Fruit fly (Drosophila melanogaster): Measurements from ENCODE around the gene CG33290.

Gene CG33290

DNA sequence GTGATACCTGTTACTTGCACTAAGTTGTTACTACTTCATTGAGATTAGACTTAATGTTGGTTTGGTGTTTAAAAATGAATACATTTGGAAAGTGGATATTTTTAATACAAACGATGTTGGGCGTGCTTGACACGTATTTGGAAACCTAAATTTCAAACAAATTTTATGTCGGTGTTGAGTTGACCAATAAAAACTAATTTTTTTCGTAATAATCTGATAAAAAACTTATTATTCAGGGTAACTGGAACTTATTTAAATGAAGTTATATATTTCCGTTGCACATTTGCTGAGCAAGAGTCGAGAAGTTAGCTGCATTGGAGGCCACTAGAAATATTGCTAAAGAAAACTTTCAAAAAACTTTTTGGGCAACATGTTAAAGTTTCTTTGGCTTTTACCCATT lies at the start of gene CG33290:
Gene CG33290, plus strand, starts transcription at position 301 of the 400 bp plus-strand sequence.
- TF ChIP-seq Hr96 (GFP tag; optimal IDR thresholded peaks at IDR 0.05) (no peak), bab1 (GFP tag; optimal IDR thresholded peaks at IDR 0.05) (no peak), pad (GFP tag; optimal IDR thresholded peaks at IDR 0.05) (no peak), Clk (GFP tag; optimal IDR thresholded peaks at IDR 0.05) (no peak), kay (GFP tag; ENCODE audit: borderline replicate concordance) (peak; percentile 39), CG33017 (tag; optimal IDR thresholded peaks at IDR 0.05) (no peak), CG1620 (GFP tag; optimal IDR thresholded peaks at IDR 0.05) (no peak)

DNA sequence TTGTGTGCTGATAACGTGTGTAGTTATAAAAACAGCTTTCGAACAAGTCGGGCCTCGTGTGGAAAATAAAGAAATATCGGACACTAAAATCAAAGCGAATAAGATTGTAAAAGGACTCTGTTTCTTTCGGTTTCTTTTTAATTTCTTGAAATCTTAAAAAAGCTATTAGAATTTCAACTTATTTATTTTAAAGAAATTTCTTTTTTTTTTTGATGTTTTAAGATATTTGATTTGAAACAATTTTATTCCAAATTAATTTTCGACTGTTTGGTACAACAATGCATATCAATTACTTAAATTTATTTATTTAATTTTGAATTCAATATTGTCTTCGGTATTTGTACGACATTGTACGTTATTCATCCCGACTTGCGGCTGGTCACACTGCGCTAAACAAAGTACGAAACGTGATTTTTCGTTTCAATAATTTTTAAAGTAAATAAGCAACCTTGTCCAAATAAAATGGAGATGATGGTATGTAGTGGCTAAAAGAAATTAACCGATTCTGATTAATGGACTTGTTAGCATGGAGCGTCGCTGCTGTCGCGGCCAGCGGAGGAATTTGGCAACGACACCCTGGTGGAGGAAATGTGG lies 49.3 kb upstream of the CG33290 start, which contains the start of the genes CG7202 and CG7519:
Gene CG7202, minus strand, starts transcription at position 51 of the 594 bp plus-strand sequence.
Gene CG7519, plus strand, starts transcription at position 361 of the 594 bp plus-strand sequence.
- TF ChIP-seq CG7101 (tag; optimal IDR thresholded peaks at IDR 0.05), result no peak
- TF ChIP-seq bab1 (GFP tag; optimal IDR thresholded peaks at IDR 0.05), result peak; percentile 8
- TF ChIP-seq Hr96 (GFP tag; optimal IDR thresholded peaks at IDR 0.05), result no peak
- no peak for TF ChIP-seq CG1620 (GFP tag; optimal IDR thresholded peaks at IDR 0.05)
- TF ChIP-seq CG33017 (tag; optimal IDR thresholded peaks at IDR 0.05), result no peak
- peak; percentile 49 for TF ChIP-seq Mnt (GFP tag; optimal IDR thresholded peaks at IDR 0.05)
- TF ChIP-seq toe (GFP tag; optimal IDR thresholded peaks at IDR 0.05), result no peak

DNA sequence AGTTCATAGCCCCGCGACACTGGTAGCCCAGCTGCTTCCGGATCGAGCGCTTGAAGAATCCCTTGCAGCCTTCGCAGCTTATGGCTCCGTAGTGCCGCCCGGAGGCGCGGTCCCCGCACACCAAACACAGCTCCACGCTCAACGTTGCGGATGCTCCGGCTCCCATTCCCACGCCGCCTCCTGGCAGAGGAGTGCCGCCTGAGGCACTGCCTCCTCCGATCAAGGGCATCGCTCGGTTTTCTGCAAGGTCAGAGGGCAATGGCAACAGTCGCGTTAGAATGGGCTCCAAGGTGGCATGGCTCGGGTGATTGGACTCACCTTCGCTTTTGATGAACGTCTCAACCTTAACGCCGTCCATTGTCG lies 45.7 kb upstream of the CG33290 start:
- TF ChIP-seq Crg-1 (GFP tag; optimal IDR thresholded peaks at IDR 0.05) (no peak), CG12768 (GFP tag; optimal IDR thresholded peaks at IDR 0.05) (no peak), CG5204 (GFP tag; optimal IDR thresholded peaks at IDR 0.05) (no peak), cnc (optimal IDR thresholded peaks at IDR 0.05) (no peak), CG11617 (GFP tag; optimal IDR thresholded peaks at IDR 0.05) (no peak), toe (GFP tag; optimal IDR thresholded peaks at IDR 0.05) (no peak), CG7045 (GFP tag; optimal IDR thresholded peaks at IDR 0.05) (no peak), cic (GFP tag; optimal IDR thresholded peaks at IDR 0.05) (no peak)

DNA sequence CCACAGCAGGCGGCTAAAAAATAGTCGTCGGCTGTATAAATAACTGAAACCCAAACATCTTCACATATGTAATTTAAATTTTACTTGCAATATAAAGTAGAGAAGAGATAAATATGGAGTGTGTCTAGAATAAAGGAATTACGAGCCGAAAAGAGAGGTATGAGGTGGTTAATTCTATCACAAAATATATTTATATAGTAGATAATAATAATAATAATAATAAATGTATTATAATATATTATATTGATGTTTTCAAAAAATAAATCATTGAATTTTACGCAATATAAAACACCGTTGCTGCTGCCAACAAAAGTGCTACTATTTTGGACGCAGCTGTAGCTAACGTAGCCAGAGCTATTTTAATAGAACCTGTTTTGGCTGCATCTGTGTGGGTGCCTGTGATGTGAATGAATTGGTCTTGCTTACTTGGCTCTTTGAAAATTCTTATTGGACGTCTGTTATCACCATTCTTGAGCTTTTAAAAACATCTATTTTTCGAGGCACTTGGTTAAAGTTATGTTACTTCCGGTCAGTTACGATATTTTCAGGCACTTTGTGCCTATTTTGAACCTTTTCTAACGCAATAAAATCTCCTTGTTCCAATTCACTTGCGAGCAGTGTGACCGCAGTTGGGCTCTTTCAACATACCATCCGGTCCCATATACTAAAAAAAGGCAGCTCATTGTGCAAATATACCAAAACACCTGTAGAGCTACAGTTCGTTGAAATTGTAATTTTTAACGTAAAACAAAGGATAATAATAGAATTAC lies 45.1 kb upstream of the CG33290 start, which contains the start of gene Hr78:
Gene Hr78, minus strand, starts transcription at position 630 of the 770 bp plus-strand sequence.
- no peak for TF ChIP-seq Crg-1 (GFP tag; optimal IDR thresholded peaks at IDR 0.05)
- TF ChIP-seq bab1 (GFP tag; optimal IDR thresholded peaks at IDR 0.05), result peak; percentile 38
- TF ChIP-seq CG14711 (tag; optimal IDR thresholded peaks at IDR 0.05), result peak; percentile 64
- TF ChIP-seq CG33017 (tag; optimal IDR thresholded peaks at IDR 0.05), result peak; percentile 68
- peak; percentile 48 for TF ChIP-seq CG12768 (GFP tag; optimal IDR thresholded peaks at IDR 0.05)
- peak; percentile 20 for TF ChIP-seq Mnt (GFP tag; optimal IDR thresholded peaks at IDR 0.05)
- TF ChIP-seq CG11617 (GFP tag; optimal IDR thresholded peaks at IDR 0.05), result peak; percentile 67
- peak; percentile 61 for TF ChIP-seq CG7101 (tag; optimal IDR thresholded peaks at IDR 0.05)
- peak; percentile 59 for TF ChIP-seq tj (GFP tag; optimal IDR thresholded peaks at IDR 0.05)
- TF ChIP-seq ovo (GFP tag; optimal IDR thresholded peaks at IDR 0.05), result no peak
- peak; percentile 74 for TF ChIP-seq cic (GFP tag; optimal IDR thresholded peaks at IDR 0.05)
- no peak for TF ChIP-seq CG1620 (GFP tag; optimal IDR thresholded peaks at IDR 0.05)
- TF ChIP-seq CG7045 (GFP tag; optimal IDR thresholded peaks at IDR 0.05), result peak; percentile 58

DNA sequence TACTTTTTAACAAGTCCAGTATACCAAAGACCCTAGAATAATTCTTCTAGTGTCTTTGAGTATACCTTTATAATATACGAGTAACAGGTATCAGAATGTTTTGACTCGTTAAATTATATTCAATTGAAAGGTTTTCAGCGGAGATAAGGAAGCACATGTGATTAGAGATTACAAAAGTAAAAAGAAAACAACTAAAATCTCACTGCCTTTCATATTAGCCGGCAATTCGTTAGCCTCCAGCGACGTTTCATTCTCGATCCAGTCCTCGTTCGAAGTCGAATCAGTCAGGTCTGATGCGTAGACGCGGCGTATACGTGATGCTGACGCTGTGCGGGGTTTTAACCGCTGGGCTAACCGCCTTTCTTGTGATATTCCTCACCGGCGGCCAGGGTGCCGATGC lies 41.0 kb upstream of the CG33290 start, which contains the start of gene Est-Q:
Gene Est-Q, plus strand, starts transcription at position 250 of the 400 bp plus-strand sequence.
- TF ChIP-seq CG12768 (GFP tag; optimal IDR thresholded peaks at IDR 0.05) (peak; percentile 22), Mnt (GFP tag; optimal IDR thresholded peaks at IDR 0.05) (peak; percentile 87), Crg-1 (GFP tag; optimal IDR thresholded peaks at IDR 0.05) (no peak), cic (GFP tag; optimal IDR thresholded peaks at IDR 0.05) (peak; percentile 96), ovo (GFP tag; optimal IDR thresholded peaks at IDR 0.05) (no peak)

DNA sequence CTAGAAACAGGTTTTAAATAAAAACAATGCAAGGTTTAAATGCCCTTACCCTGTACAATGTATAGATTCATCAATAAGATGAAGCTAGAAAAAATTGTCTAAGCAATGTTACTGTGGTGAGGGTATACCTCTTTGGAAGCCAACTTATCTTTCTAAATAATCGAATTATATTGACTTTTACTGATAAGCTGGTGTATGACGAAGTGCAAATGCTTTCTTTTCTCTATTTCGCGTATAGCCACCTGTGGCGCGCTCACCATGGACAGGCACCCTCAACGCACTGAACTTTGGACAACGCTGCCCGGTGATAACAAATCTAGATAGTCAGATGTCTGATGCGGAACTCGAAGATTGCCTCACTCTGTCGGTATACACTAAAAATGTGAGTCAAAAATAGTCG lies 40.2 kb upstream of the CG33290 start:
- TF ChIP-seq CG1620 (GFP tag; optimal IDR thresholded peaks at IDR 0.05) (no peak), CG11617 (GFP tag; optimal IDR thresholded peaks at IDR 0.05) (no peak), kay (GFP tag; ENCODE audit: borderline replicate concordance) (no peak), Hr96 (GFP tag; optimal IDR thresholded peaks at IDR 0.05) (no peak), Mnt (GFP tag; optimal IDR thresholded peaks at IDR 0.05) (peak; percentile 22), ovo (GFP tag; optimal IDR thresholded peaks at IDR 0.05) (no peak), CG12768 (GFP tag; optimal IDR thresholded peaks at IDR 0.05) (peak; percentile 82), CG5204 (GFP tag; optimal IDR thresholded peaks at IDR 0.05) (no peak), tj (GFP tag; optimal IDR thresholded peaks at IDR 0.05) (no peak), Crg-1 (GFP tag; optimal IDR thresholded peaks at IDR 0.05) (no peak), CG14711 (tag; optimal IDR thresholded peaks at IDR 0.05) (peak; percentile 32), CG7101 (tag; optimal IDR thresholded peaks at IDR 0.05) (peak; percentile 15), cic (GFP tag; optimal IDR thresholded peaks at IDR 0.05) (peak; percentile 55), cnc (optimal IDR thresholded peaks at IDR 0.05) (no peak), toe (GFP tag; optimal IDR thresholded peaks at IDR 0.05) (no peak), Clk (GFP tag; optimal IDR thresholded peaks at IDR 0.05) (no peak), pad (GFP tag; optimal IDR thresholded peaks at IDR 0.05) (no peak), CG33017 (tag; optimal IDR thresholded peaks at IDR 0.05) (peak; percentile 60), bab1 (GFP tag; optimal IDR thresholded peaks at IDR 0.05) (no peak), CG7045 (GFP tag; optimal IDR thresholded peaks at IDR 0.05) (no peak)

Measured in whole organism, adult.